Fruit fly (Drosophila melanogaster) whole organism, adult: ENCODE data around the gene Fer3.

Source experiments
- CG14711 ChIP-seq: fragments of 200-800 bp; sonication (Bioruptor generic); optimal IDR thresholded peaks from 2 replicates; lab custom pipeline; 2018; ENCODE audit warnings: missing biosample characterization, mild to moderate bottlenecking, missing genetic modification characterization, moderate library complexity
- CG1620 ChIP-seq: fragments of 200-800 bp; sonication (Bioruptor generic); optimal IDR thresholded peaks from 2 replicates; lab custom pipeline; 2016; ENCODE audit warnings: missing biosample characterization, missing genetic modification characterization
- CG33017 ChIP-seq: fragments of 200-800 bp; sonication (Bioruptor generic); optimal IDR thresholded peaks from 2 replicates; lab custom pipeline; 2018; ENCODE audit warnings: missing biosample characterization, mild to moderate bottlenecking, missing genetic modification characterization, moderate library complexity
- CG7045 ChIP-seq: fragments of 200-800 bp; sonication (Bioruptor generic); optimal IDR thresholded peaks from 2 replicates; lab custom pipeline; 2017; ENCODE audit warnings: missing biosample characterization, mild to moderate bottlenecking, missing genetic modification characterization
- Clk ChIP-seq: fragments of 200-800 bp; sonication (Bioruptor generic); optimal IDR thresholded peaks from 2 replicates; lab custom pipeline; 2017; ENCODE audit warnings: missing biosample characterization, missing genetic modification characterization
- Crg-1 ChIP-seq: fragments of 200-800 bp; sonication (Bioruptor generic); optimal IDR thresholded peaks from 2 replicates; lab custom pipeline; 2016; ENCODE audit warnings: missing biosample characterization, missing genetic modification characterization
- Hr96 ChIP-seq: fragments of 200-800 bp; sonication (Bioruptor generic); optimal IDR thresholded peaks from 2 replicates; lab custom pipeline; 2016; ENCODE audit warnings: missing biosample characterization, missing genetic modification characterization
- cnc ChIP-seq, 2 experiments: fragments of >200 bp; optimal IDR thresholded peaks; 2 replicates each; lab custom pipeline; 2017
- kay ChIP-seq: fragments of 200-800 bp; sonication (Bioruptor generic); peaks from one replicate; lab custom pipeline; 2016; ENCODE audit warnings: missing biosample characterization, missing genetic modification characterization, borderline replicate concordance
- ovo ChIP-seq: fragments of 200-800 bp; sonication (Bioruptor generic); optimal IDR thresholded peaks from 2 replicates; lab custom pipeline; 2016; ENCODE audit warnings: missing biosample characterization, missing genetic modification characterization
- pad ChIP-seq: fragments of 200-800 bp; sonication (Bioruptor generic); optimal IDR thresholded peaks from 3 replicates; lab custom pipeline; 2017; ENCODE audit warnings: missing biosample characterization, missing genetic modification characterization, mild to moderate bottlenecking, moderate library complexity, missing genetic modification reagents

DNA sequence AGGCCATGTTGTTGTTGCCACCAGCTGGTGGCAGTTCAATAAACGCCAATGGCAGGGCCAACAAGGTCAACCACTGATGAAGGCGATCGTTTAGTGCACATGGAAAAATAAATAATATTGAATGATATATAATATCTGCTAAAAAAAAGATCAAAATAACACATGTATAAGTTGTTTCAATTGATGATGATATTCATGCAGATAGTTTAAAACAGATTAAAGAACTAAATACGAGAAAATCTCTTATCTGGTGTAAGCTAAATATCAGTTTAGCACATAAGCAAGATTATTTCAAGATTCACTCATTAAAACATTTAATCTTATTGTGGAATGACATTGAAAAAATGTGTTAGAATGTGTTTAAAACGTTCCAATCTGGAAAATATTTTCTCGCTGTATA, 30.7 kb downstream of the Fer3 start:
- TF ChIP-seq CG33017 (tag; lab: Kevin White, UChicago) (no peak), Hr96 (GFP tag; lab: Kevin White, UChicago) (no peak), ovo (no peak), CG7045 (GFP tag; lab: Kevin White, UChicago) (no peak), cnc (optimal IDR thresholded peaks at IDR 0.05; lab: Kevin White, UChicago) (no peak), Crg-1 (GFP tag; lab: Kevin White, UChicago) (no peak), CG14711 (tag; lab: Kevin White, UChicago) (no peak), kay (GFP tag; lab: Kevin White, UChicago) (no peak), pad (GFP tag; lab: Kevin White, UChicago) (no peak), CG1620 (GFP tag; lab: Kevin White, UChicago) (no peak), Clk (GFP tag; lab: Kevin White, UChicago) (no peak)
